Worm (Caenorhabditis elegans): ENCODE results near the gene ceh-34.

- TF ChIP-seq nhr-12 (tag; optimal IDR thresholded peaks at IDR 0.05) (no peak), snpc-4 (tag; optimal IDR thresholded peaks at IDR 0.05) (no peak)
These were observed 30.7 kb downstream of the ceh-34 start for ce11 chrV:5288676-5289075.

Measured in whole organism, mixed stage, embryonic.